Fruit fly (Drosophila melanogaster) whole organism, embryonic: Measurements from ENCODE around the gene CG5892.

Source experiments
- ATbp ChIP-seq: fragments of 200-800 bp; sonication (Bioruptor generic); optimal IDR thresholded peaks from 2 replicates; lab custom pipeline; 2017; ENCODE audit warnings: missing biosample characterization, mild to moderate bottlenecking, missing genetic modification characterization, missing genetic modification reagents
- Atf3 ChIP-seq: fragments of 200-800 bp; sonication (Bioruptor generic); optimal IDR thresholded peaks from 3 replicates; lab custom pipeline; 2016; ENCODE audit warnings: missing biosample characterization, missing genetic modification characterization
- B-H2 ChIP-seq: fragments of 200-800 bp; sonication (Bioruptor generic); optimal IDR thresholded peaks from 2 replicates; lab custom pipeline; 2018; ENCODE audit warnings: missing biosample characterization, mild to moderate bottlenecking, missing genetic modification characterization
- CG10321 ChIP-seq: fragments of 200-800 bp; sonication (Bioruptor generic); IDR thresholded peaks from 2 replicates; pipeline ENCODE4 v1.3.6; 2022; ENCODE audit warnings: missing biosample characterization, missing genetic modification characterization
- CG10462 ChIP-seq: fragments of 200-800 bp; sonication (Bioruptor generic); optimal IDR thresholded peaks from 2 replicates; lab custom pipeline; 2016; ENCODE audit warnings: missing biosample characterization, missing genetic modification characterization
- CG13287 ChIP-seq: fragments of 200-800 bp; sonication (Bioruptor generic); IDR thresholded peaks from 2 replicates; pipeline ENCODE4 v1.3.6; 2022; ENCODE audit warnings: missing biosample characterization, missing genetic modification characterization; ENCODE audit not compliant: partially characterized antibody
- CG13296 ChIP-seq: fragments of 200-800 bp; sonication (Bioruptor generic); optimal IDR thresholded peaks from 3 replicates; lab custom pipeline; 2018; ENCODE audit warnings: missing biosample characterization, mild to moderate bottlenecking, missing genetic modification characterization
- CG13424 ChIP-seq: fragments of 200-800 bp; sonication (Bioruptor generic); optimal IDR thresholded peaks from 2 replicates; lab custom pipeline; 2019; ENCODE audit warnings: missing biosample characterization, mild to moderate bottlenecking, missing genetic modification characterization, moderate library complexity
- CG14710 ChIP-seq: fragments of 200-800 bp; sonication (Bioruptor generic); optimal IDR thresholded peaks from 3 replicates; lab custom pipeline; 2019; ENCODE audit warnings: missing biosample characterization, mild to moderate bottlenecking, missing genetic modification characterization, moderate library complexity
- CG15011 ChIP-seq: fragments of 200-800 bp; sonication (Bioruptor generic); optimal IDR thresholded peaks from 3 replicates; lab custom pipeline; 2018; ENCODE audit warnings: missing biosample characterization, mild to moderate bottlenecking, missing genetic modification characterization
- CG17361 ChIP-seq: fragments of 200-800 bp; sonication (Bioruptor generic); IDR thresholded peaks from 3 replicates; pipeline ENCODE4 v1.3.6; 2022; ENCODE audit warnings: missing biosample characterization, missing genetic modification characterization
- CG1792 ChIP-seq: fragments of 200-800 bp; sonication (Bioruptor generic); optimal IDR thresholded peaks from 2 replicates; lab custom pipeline; 2016; ENCODE audit warnings: missing biosample characterization, missing genetic modification characterization
- CG18764 ChIP-seq: fragments of 200-800 bp; sonication (Bioruptor generic); optimal IDR thresholded peaks from 3 replicates; lab custom pipeline; 2016; ENCODE audit warnings: missing biosample characterization, missing genetic modification characterization
- CG3407 ChIP-seq: fragments of 200-800 bp; sonication (Bioruptor generic); optimal IDR thresholded peaks from 2 replicates; lab custom pipeline; 2018; ENCODE audit warnings: missing biosample characterization, mild to moderate bottlenecking, missing genetic modification characterization
- CG3838 ChIP-seq: fragments of 200-800 bp; sonication (Bioruptor generic); optimal IDR thresholded peaks from 3 replicates; lab custom pipeline; 2016; ENCODE audit warnings: missing biosample characterization, missing genetic modification characterization
- CG4707 ChIP-seq: fragments of 200-800 bp; sonication (Bioruptor generic); optimal IDR thresholded peaks from 2 replicates; lab custom pipeline; 2018; ENCODE audit warnings: missing biosample characterization, mild to moderate bottlenecking, missing genetic modification characterization, moderate library complexity
- CG7928 ChIP-seq: fragments of 200-800 bp; sonication (Bioruptor generic); optimal IDR thresholded peaks from 2 replicates; lab custom pipeline; 2017; ENCODE audit warnings: missing biosample characterization, mild to moderate bottlenecking, missing genetic modification characterization
- CG8281 ChIP-seq: fragments of 200-800 bp; sonication (Bioruptor generic); optimal IDR thresholded peaks from 2 replicates; lab custom pipeline; 2018; ENCODE audit warnings: missing biosample characterization, mild to moderate bottlenecking, missing genetic modification characterization, moderate library complexity
- CG8478 ChIP-seq: fragments of >200 bp; optimal IDR thresholded peaks from 2 replicates; lab custom pipeline; 2018
- CG8924 ChIP-seq: fragments of 200-800 bp; optimal IDR thresholded peaks from 3 replicates; lab custom pipeline; 2019; ENCODE audit warnings: missing biosample characterization, mild to moderate bottlenecking, missing genetic modification characterization, moderate library complexity
- CrebB ChIP-seq: fragments of 200-800 bp; sonication (Bioruptor generic); optimal IDR thresholded peaks from 3 replicates; lab custom pipeline; 2018; ENCODE audit warnings: missing biosample characterization, mild to moderate bottlenecking, missing genetic modification characterization
- D19B ChIP-seq: fragments of 200-800 bp; sonication (Bioruptor generic); optimal IDR thresholded peaks from 2 replicates; lab custom pipeline; 2017; ENCODE audit warnings: missing biosample characterization, mild to moderate bottlenecking, missing genetic modification characterization
- Dip3 ChIP-seq: fragments of 200-800 bp; sonication (Bioruptor generic); optimal IDR thresholded peaks from 3 replicates; lab custom pipeline; 2016; ENCODE audit warnings: missing biosample characterization, missing genetic modification characterization
- Doc2 ChIP-seq: fragments of 200-800 bp; sonication (Bioruptor generic); IDR thresholded peaks from 2 replicates; pipeline ENCODE4 v1.3.6; 2022; ENCODE audit warnings: missing biosample characterization, missing genetic modification characterization
- Dp ChIP-seq: fragments of 200-800 bp; sonication (Bioruptor generic); optimal IDR thresholded peaks from 2 replicates; lab custom pipeline; 2018; ENCODE audit warnings: missing biosample characterization, mild to moderate bottlenecking, missing genetic modification characterization, moderate library complexity
- E2f1 ChIP-seq: fragments of 200-800 bp; sonication (Bioruptor generic); IDR thresholded peaks from 2 replicates; pipeline ENCODE4 v1.3.6; 2022; ENCODE audit warnings: missing biosample characterization, missing genetic modification characterization
- Hmr ChIP-seq: fragments of 200-800 bp; sonication (Bioruptor generic); optimal IDR thresholded peaks from 3 replicates; lab custom pipeline; 2017; ENCODE audit warnings: mild to moderate bottlenecking, missing biosample characterization, missing genetic modification reagents, missing genetic modification characterization
- Myb ChIP-seq: fragments of 200-800 bp; sonication (Bioruptor generic); optimal IDR thresholded peaks from 2 replicates; lab custom pipeline; 2016; ENCODE audit warnings: missing biosample characterization, missing genetic modification characterization
- NFAT ChIP-seq: fragments of 200-800 bp; sonication (Bioruptor generic); IDR thresholded peaks from 2 replicates; pipeline ENCODE4 v1.3.6; 2022; ENCODE audit warnings: missing biosample characterization, missing genetic modification characterization
- Scr ChIP-seq: fragments of 200-800 bp; sonication (Bioruptor generic); IDR thresholded peaks from 2 replicates; pipeline ENCODE4 v1.3.6; 2022; ENCODE audit warnings: missing biosample characterization, missing genetic modification characterization; ENCODE audit not compliant: partially characterized antibody
- Spps ChIP-seq: fragments of 200-800 bp; sonication (Bioruptor generic); optimal IDR thresholded peaks from 2 replicates; lab custom pipeline; 2018; ENCODE audit warnings: missing biosample characterization, mild to moderate bottlenecking, missing genetic modification characterization
- Tbp ChIP-seq: fragments of >200 bp; optimal IDR thresholded peaks from 2 replicates; lab custom pipeline; 2018; ENCODE audit warnings: missing biosample characterization, missing genetic modification characterization
- az2 ChIP-seq: fragments of 200-800 bp; sonication (Bioruptor generic); optimal IDR thresholded peaks from 3 replicates; lab custom pipeline; 2016; ENCODE audit warnings: missing biosample characterization, missing genetic modification characterization
- bbx ChIP-seq: fragments of 200-800 bp; sonication (Bioruptor generic); IDR thresholded peaks from 2 replicates; pipeline ENCODE4 v1.3.6; 2022; ENCODE audit warnings: missing biosample characterization, missing genetic modification characterization; ENCODE audit not compliant: partially characterized antibody
- btn ChIP-seq: fragments of 200-800 bp; sonication (Bioruptor generic); optimal IDR thresholded peaks from 2 replicates; lab custom pipeline; 2016; ENCODE audit warnings: missing biosample characterization, missing genetic modification characterization
- crc ChIP-seq: fragments of 200-800 bp; sonication (Bioruptor generic); optimal IDR thresholded peaks from 2 replicates; lab custom pipeline; 2016; ENCODE audit warnings: missing biosample characterization, missing genetic modification characterization
- dmrt99B ChIP-seq: fragments of 200-800 bp; sonication (Bioruptor generic); optimal IDR thresholded peaks from 2 replicates; lab custom pipeline; 2018; ENCODE audit warnings: missing biosample characterization, mild to moderate bottlenecking, missing genetic modification characterization, moderate library complexity
- dysf ChIP-seq: fragments of 200-800 bp; sonication (Bioruptor generic); IDR thresholded peaks from 3 replicates; pipeline ENCODE4 v1.3.6; 2022; ENCODE audit warnings: missing biosample characterization, missing genetic modification characterization
- exex ChIP-seq: fragments of 200-800 bp; sonication (Bioruptor generic); optimal IDR thresholded peaks from 4 replicates; lab custom pipeline; 2018; ENCODE audit warnings: missing biosample characterization, mild to moderate bottlenecking, missing genetic modification characterization, moderate library complexity
- eyg ChIP-seq: fragments of 200-800 bp; sonication (Bioruptor generic); optimal IDR thresholded peaks from 3 replicates; lab custom pipeline; 2016; ENCODE audit warnings: missing biosample characterization, missing genetic modification characterization
- fd64A ChIP-seq: fragments of 200-800 bp; sonication (Bioruptor generic); optimal IDR thresholded peaks from 3 replicates; lab custom pipeline; 2018; ENCODE audit warnings: missing biosample characterization, mild to moderate bottlenecking, missing genetic modification characterization
- grau ChIP-seq: fragments of 200-800 bp; optimal IDR thresholded peaks from 3 replicates; lab custom pipeline; 2019; ENCODE audit warnings: missing biosample characterization, mild to moderate bottlenecking, missing genetic modification characterization, moderate library complexity
- ind ChIP-seq: fragments of 200-800 bp; sonication (Bioruptor generic); optimal IDR thresholded peaks from 3 replicates; lab custom pipeline; 2016; ENCODE audit warnings: missing biosample characterization, missing genetic modification characterization
- ken ChIP-seq: fragments of 200-800 bp; sonication (Bioruptor generic); IDR thresholded peaks from 3 replicates; pipeline ENCODE4 v1.3.6; 2022; ENCODE audit warnings: missing biosample characterization, missing genetic modification characterization
- klu ChIP-seq: fragments of 200-800 bp; sonication (Bioruptor generic); IDR thresholded peaks from 2 replicates; pipeline ENCODE4 v1.3.6; 2022; ENCODE audit warnings: missing biosample characterization, missing genetic modification characterization
- lbe ChIP-seq: fragments of 200-800 bp; sonication (Bioruptor generic); optimal IDR thresholded peaks from 2 replicates; lab custom pipeline; 2016; ENCODE audit warnings: missing biosample characterization, mild to moderate bottlenecking, missing genetic modification characterization
- mam ChIP-seq: fragments of 200-800 bp; sonication (Bioruptor generic); optimal IDR thresholded peaks from 3 replicates; lab custom pipeline; 2016; ENCODE audit warnings: missing biosample characterization, missing genetic modification characterization
- nmo ChIP-seq: fragments of 200-800 bp; sonication (Bioruptor generic); optimal IDR thresholded peaks from 2 replicates; lab custom pipeline; 2018; ENCODE audit warnings: missing biosample characterization, mild to moderate bottlenecking, missing genetic modification characterization, moderate library complexity
- prd ChIP-seq, 3 experiments: fragments of >200 bp in 2 of 3; fragments of 200-800 bp in 1 of 3; sonication (Bioruptor generic) in 1 of 3; optimal IDR thresholded peaks in 2 of 3; IDR thresholded peaks in 1 of 3; 2 replicates in 2 of 3; 3 replicates in 1 of 3; pipeline versions ENCODE4 v1.3.6 to Lab custom; 2017 to 2022; ENCODE audit warnings: missing biosample characterization in 1 of 3, missing genetic modification characterization in 1 of 3
- slbo ChIP-seq: fragments of 200-800 bp; sonication (Bioruptor generic); IDR thresholded peaks from 2 replicates; pipeline ENCODE4 v1.3.6; 2022; ENCODE audit warnings: missing biosample characterization, missing genetic modification characterization
- unpg ChIP-seq: fragments of 200-800 bp; sonication (Bioruptor generic); optimal IDR thresholded peaks from 3 replicates; lab custom pipeline; 2018; ENCODE audit warnings: missing biosample characterization, mild to moderate bottlenecking, missing genetic modification characterization, moderate library complexity
- vvl ChIP-seq: fragments of 200-800 bp; sonication (Bioruptor generic); IDR thresholded peaks from 2 replicates; pipeline ENCODE4 v1.3.6; 2022; ENCODE audit warnings: missing biosample characterization, missing genetic modification characterization

The CG5892 gene

dm6 chr3R:21224230-21224629, 18.2 kb upstream of the CG5892 start (continued):
- TF ChIP-seq mam (GFP tag; lab: Kevin White, UChicago) (no peak), fd64A (GFP tag; lab: Kevin White, UChicago) (no peak), Atf3 (no peak), CG8478 (no peak), CG1792 (GFP tag; lab: Kevin White, UChicago) (no peak), CG18764 (GFP tag; lab: Kevin White, UChicago) (no peak), nmo (GFP tag; lab: Kevin White, UChicago) (no peak), exex (no peak), Scr (GFP tag; lab: Robert Waterston, UW) (no peak), CG8924 (no peak), NFAT (no peak; the same call in 1 of the 2 replicates), lbe (GFP tag; lab: Kevin White, UChicago) (no peak), CG13424 (tag; lab: Kevin White, UChicago) (peak; percentile 26), ind (no peak), eyg (GFP tag; lab: Kevin White, UChicago) (no peak), CG8281 (tag; lab: Kevin White, UChicago) (no peak), CG15011 (GFP tag; lab: Kevin White, UChicago) (no peak), bbx (GFP tag; lab: Robert Waterston, UW) (no peak), CG14710 (tag; lab: Kevin White, UChicago) (no peak), prd (optimal IDR thresholded peaks at IDR 0.05; lab: Kevin White, UChicago) (no peak), prd (GFP tag; IDR thresholded peaks at IDR 0.05; lab: Robert Waterston, UW) (peak; percentile 40; the same call in 1 of the 3 replicates), E2f1 (peak; percentile 71; the same call in 1 of the 2 replicates), Doc2 (GFP tag; lab: Robert Waterston, UW) (no peak), Myb (no peak), CG13296 (GFP tag; lab: Kevin White, UChicago) (no peak), Spps (tag; lab: Kevin White, UChicago) (no peak), Tbp (GFP tag; lab: Kevin White, UChicago) (no peak), CG13287 (GFP tag; lab: Robert Waterston, UW) (peak; percentile 6; the same call in 1 of the 2 replicates), klu (GFP tag; lab: Robert Waterston, UW) (peak; percentile 8; the same call in 1 of the 2 replicates), grau (tag; lab: Kevin White, UChicago) (no peak), ATbp (no peak), dmrt99B (tag; lab: Kevin White, UChicago) (no peak), unpg (GFP tag; lab: Kevin White, UChicago) (no peak), CG10462 (GFP tag; lab: Kevin White, UChicago) (no peak), CG17361 (GFP tag; lab: Robert Waterston, UW) (no peak), dysf (GFP tag; lab: Robert Waterston, UW) (no peak), D19B (GFP tag; lab: Kevin White, UChicago) (no peak), Dip3 (no peak), Hmr (GFP tag; lab: Kevin White, UChicago) (peak; percentile 27), CG10321 (GFP tag; lab: Robert Waterston, UW) (no peak), ken (GFP tag; lab: Robert Waterston, UW) (no peak), CG3838 (GFP tag; lab: Kevin White, UChicago) (no peak), az2 (no peak), Dp (GFP tag; lab: Kevin White, UChicago) (peak; percentile 60), btn (no peak), B-H2 (GFP tag; lab: Kevin White, UChicago) (no peak), CG4707 (GFP tag; lab: Kevin White, UChicago) (no peak), CG3407 (no peak), crc (GFP tag; lab: Kevin White, UChicago) (no peak), vvl (GFP tag; lab: Robert Waterston, UW) (peak; percentile 50; the same call in 1 of the 2 replicates), slbo (GFP tag; lab: Robert Waterston, UW) (no peak), CG7928 (GFP tag; lab: Kevin White, UChicago) (no peak), CrebB (tag; lab: Kevin White, UChicago) (no peak)
